Fruit fly (Drosophila melanogaster) whole organism, embryonic: ENCODE measurements around the gene scyl.

Experiments used
- ATbp ChIP-seq: fragments of 200-800 bp; sonication (Bioruptor generic); optimal IDR thresholded peaks from 2 replicates; lab custom pipeline; 2017; ENCODE audit warnings: missing biosample characterization, mild to moderate bottlenecking, missing genetic modification characterization, missing genetic modification reagents
- Atf6 ChIP-seq: fragments of 200-800 bp; sonication (Bioruptor generic); IDR thresholded peaks from 2 replicates; pipeline ENCODE4 v1.3.6; 2022; ENCODE audit warnings: missing biosample characterization, missing genetic modification characterization
- CG10209 ChIP-seq: fragments of 200-800 bp; sonication (Bioruptor generic); optimal IDR thresholded peaks from 3 replicates; lab custom pipeline; 2017; ENCODE audit warnings: missing biosample characterization, mild to moderate bottlenecking, missing genetic modification characterization, missing genetic modification reagents
- CG1024 ChIP-seq: fragments of 200-800 bp; sonication (Bioruptor generic); IDR thresholded peaks from 2 replicates; pipeline ENCODE4 v1.3.6; 2022; ENCODE audit warnings: missing biosample characterization, missing genetic modification characterization
- CG12104 ChIP-seq: fragments of 200-800 bp; sonication (Bioruptor generic); optimal IDR thresholded peaks from 3 replicates; lab custom pipeline; 2016; ENCODE audit warnings: missing biosample characterization, missing genetic modification characterization
- CG1233 ChIP-seq: fragments of 200-800 bp; sonication (Bioruptor generic); optimal IDR thresholded peaks from 4 replicates; lab custom pipeline; 2018; ENCODE audit warnings: missing biosample characterization, mild to moderate bottlenecking, missing genetic modification characterization
- CG12391 ChIP-seq: fragments of 200-800 bp; sonication (Bioruptor generic); optimal IDR thresholded peaks from 3 replicates; lab custom pipeline; 2018; ENCODE audit warnings: missing biosample characterization, mild to moderate bottlenecking, missing genetic modification characterization, moderate library complexity
- CG13624 ChIP-seq: fragments of 200-800 bp; sonication (Bioruptor generic); optimal IDR thresholded peaks from 2 replicates; lab custom pipeline; 2016; ENCODE audit warnings: missing biosample characterization, missing genetic modification characterization
- CG13775 ChIP-seq: fragments of 200-800 bp; sonication (Bioruptor generic); optimal IDR thresholded peaks from 3 replicates; lab custom pipeline; 2017; ENCODE audit warnings: missing biosample characterization, mild to moderate bottlenecking, missing genetic modification characterization
- CG14441 ChIP-seq: fragments of 200-800 bp; sonication (Bioruptor generic); IDR thresholded peaks from 2 replicates; pipeline ENCODE4 v1.3.6; 2022; ENCODE audit warnings: missing biosample characterization, missing genetic modification characterization
- CG15011 ChIP-seq: fragments of 200-800 bp; sonication (Bioruptor generic); optimal IDR thresholded peaks from 3 replicates; lab custom pipeline; 2018; ENCODE audit warnings: missing biosample characterization, mild to moderate bottlenecking, missing genetic modification characterization
- CG15269 ChIP-seq: fragments of 200-800 bp; sonication (Bioruptor generic); optimal IDR thresholded peaks from 2 replicates; lab custom pipeline; 2018; ENCODE audit warnings: missing biosample characterization, mild to moderate bottlenecking, missing genetic modification characterization, moderate library complexity
- CG18599 ChIP-seq: fragments of 200-800 bp; sonication (Bioruptor generic); optimal IDR thresholded peaks from 3 replicates; lab custom pipeline; 2017; ENCODE audit warnings: missing biosample characterization, missing genetic modification characterization, mild to moderate bottlenecking, moderate library complexity, missing genetic modification reagents
- CG30020 ChIP-seq: fragments of 200-800 bp; optimal IDR thresholded peaks from 2 replicates; lab custom pipeline; 2019; ENCODE audit warnings: missing biosample characterization, mild to moderate bottlenecking, missing genetic modification characterization, moderate library complexity
- CG3065 ChIP-seq: fragments of 200-800 bp; sonication (Bioruptor generic); optimal IDR thresholded peaks from 2 replicates; lab custom pipeline; 2016; ENCODE audit warnings: missing biosample characterization, missing genetic modification characterization
- CG33213 ChIP-seq: fragments of 200-800 bp; sonication (Bioruptor generic); optimal IDR thresholded peaks from 3 replicates; lab custom pipeline; 2016; ENCODE audit warnings: missing biosample characterization, missing genetic modification characterization
- CG4707 ChIP-seq: fragments of 200-800 bp; sonication (Bioruptor generic); optimal IDR thresholded peaks from 2 replicates; lab custom pipeline; 2018; ENCODE audit warnings: missing biosample characterization, mild to moderate bottlenecking, missing genetic modification characterization, moderate library complexity
- CG6175 ChIP-seq: fragments of 200-800 bp; sonication (Bioruptor generic); IDR thresholded peaks from 3 replicates; pipeline ENCODE4 v1.3.6; 2022; ENCODE audit warnings: missing biosample characterization, missing genetic modification characterization
- CG6683 ChIP-seq: fragments of 200-800 bp; sonication (Bioruptor generic); optimal IDR thresholded peaks from 2 replicates; lab custom pipeline; 2017; ENCODE audit warnings: missing biosample characterization, mild to moderate bottlenecking, missing genetic modification characterization, missing genetic modification reagents
- CG7372 ChIP-seq: fragments of 200-800 bp; sonication (Bioruptor generic); IDR thresholded peaks from 2 replicates; pipeline ENCODE4 v1.3.6; 2022; ENCODE audit warnings: missing biosample characterization, missing genetic modification characterization
- CG7745 ChIP-seq: fragments of 200-800 bp; sonication (Bioruptor generic); optimal IDR thresholded peaks from 2 replicates; lab custom pipeline; 2018; ENCODE audit warnings: missing biosample characterization, mild to moderate bottlenecking, missing genetic modification characterization, moderate library complexity
- CG9817 ChIP-seq: fragments of 200-800 bp; sonication (Bioruptor generic); optimal IDR thresholded peaks from 2 replicates; lab custom pipeline; 2018; ENCODE audit warnings: missing biosample characterization, mild to moderate bottlenecking, missing genetic modification characterization, moderate library complexity
- D ChIP-seq, 2 experiments: fragments of 200-800 bp in 1 of 2; fragments of >200 bp in 1 of 2; sonication (Bioruptor generic) in 1 of 2; optimal IDR thresholded peaks; 2 replicates in 1 of 2; 3 replicates in 1 of 2; lab custom pipeline; 2017; ENCODE audit warnings: mild to moderate bottlenecking in 1 of 2, missing biosample characterization in 1 of 2, missing genetic modification characterization in 1 of 2, missing genetic modification reagents in 1 of 2
- Dip2 ChIP-seq: fragments of 200-800 bp; sonication (Bioruptor generic); IDR thresholded peaks from 2 replicates; pipeline ENCODE4 v1.3.6; 2022; ENCODE audit warnings: missing biosample characterization, missing genetic modification characterization
- Dll ChIP-seq: fragments of 200-800 bp; sonication (Bioruptor generic); IDR thresholded peaks from 4 replicates; pipeline ENCODE4 v1.3.6; 2022; ENCODE audit warnings: missing biosample characterization, missing genetic modification characterization; ENCODE audit not compliant: partially characterized antibody
- E2f1 ChIP-seq: fragments of 200-800 bp; sonication (Bioruptor generic); IDR thresholded peaks from 2 replicates; pipeline ENCODE4 v1.3.6; 2022; ENCODE audit warnings: missing biosample characterization, missing genetic modification characterization
- Ets97D ChIP-seq: fragments of 200-800 bp; sonication (Bioruptor generic); optimal IDR thresholded peaks from 3 replicates; lab custom pipeline; 2016; ENCODE audit warnings: missing biosample characterization, missing genetic modification characterization
- Hsf ChIP-seq: fragments of 200-800 bp; sonication (Bioruptor generic); optimal IDR thresholded peaks from 3 replicates; lab custom pipeline; 2016; ENCODE audit warnings: missing biosample characterization, missing genetic modification characterization
- MTF-1 ChIP-seq: fragments of 200-800 bp; sonication (Bioruptor generic); optimal IDR thresholded peaks from 2 replicates; lab custom pipeline; 2018; ENCODE audit warnings: missing biosample characterization, mild to moderate bottlenecking, missing genetic modification characterization, borderline replicate concordance
- NC2β ChIP-seq: fragments of 200-800 bp; sonication (Bioruptor generic); optimal IDR thresholded peaks from 2 replicates; lab custom pipeline; 2016; ENCODE audit warnings: missing biosample characterization, missing genetic modification characterization
- Rfx ChIP-seq: fragments of 200-800 bp; sonication (Bioruptor generic); IDR thresholded peaks from 2 replicates; pipeline ENCODE4 v1.3.6; 2022; ENCODE audit warnings: missing biosample characterization, missing genetic modification characterization
- Six4 ChIP-seq: fragments of 200-800 bp; sonication (Bioruptor generic); optimal IDR thresholded peaks from 2 replicates; lab custom pipeline; 2016; ENCODE audit warnings: missing biosample characterization, missing genetic modification characterization
- Sox102F ChIP-seq: fragments of 200-800 bp; sonication (Bioruptor generic); optimal IDR thresholded peaks from 2 replicates; lab custom pipeline; 2018; ENCODE audit warnings: missing biosample characterization, mild to moderate bottlenecking, missing genetic modification characterization, moderate library complexity
- Usf ChIP-seq: fragments of 200-800 bp; sonication (Bioruptor generic); optimal IDR thresholded peaks from 2 replicates; lab custom pipeline; 2017; ENCODE audit warnings: missing genotype, missing biosample characterization, missing genetic modification characterization
- Xrp1 ChIP-seq: fragments of 200-800 bp; sonication (Bioruptor generic); IDR thresholded peaks from 2 replicates; pipeline ENCODE4 v1.3.6; 2022; ENCODE audit warnings: missing biosample characterization, missing genetic modification characterization
- al ChIP-seq: fragments of 200-800 bp; sonication (Bioruptor generic); IDR thresholded peaks from 2 replicates; pipeline ENCODE4 v1.3.6; 2022; ENCODE audit warnings: missing biosample characterization, missing genetic modification characterization
- cg ChIP-seq: fragments of 200-800 bp; sonication (Bioruptor generic); optimal IDR thresholded peaks from 3 replicates; lab custom pipeline; 2019; ENCODE audit warnings: missing biosample characterization, mild to moderate bottlenecking, missing genetic modification characterization, moderate library complexity
- ci ChIP-seq: fragments of 200-800 bp; sonication (Bioruptor generic); IDR thresholded peaks from 3 replicates; pipeline ENCODE4 v1.3.6; 2022; ENCODE audit warnings: missing biosample characterization, missing genetic modification characterization
- inv ChIP-seq: fragments of 200-800 bp; sonication (Bioruptor generic); IDR thresholded peaks from 2 replicates; pipeline ENCODE4 v1.3.6; 2022; ENCODE audit warnings: missing biosample characterization, missing genetic modification characterization; ENCODE audit not compliant: partially characterized antibody
- kah ChIP-seq: fragments of 200-800 bp; sonication (Bioruptor generic); optimal IDR thresholded peaks from 2 replicates; lab custom pipeline; 2018; ENCODE audit warnings: missing biosample characterization, mild to moderate bottlenecking, missing genetic modification characterization
- lab ChIP-seq: fragments of 200-800 bp; sonication (Bioruptor generic); optimal IDR thresholded peaks from 3 replicates; lab custom pipeline; 2017; ENCODE audit warnings: missing biosample characterization, missing genetic modification characterization, mild to moderate bottlenecking, moderate library complexity, missing genetic modification reagents
- luna ChIP-seq: fragments of 200-800 bp; sonication (Bioruptor generic); optimal IDR thresholded peaks from 2 replicates; lab custom pipeline; 2016; ENCODE audit warnings: missing biosample characterization, missing genetic modification characterization
- mirr ChIP-seq: fragments of 200-800 bp; sonication (Bioruptor generic); optimal IDR thresholded peaks from 3 replicates; lab custom pipeline; 2018; ENCODE audit warnings: missing biosample characterization, mild to moderate bottlenecking, missing genetic modification characterization
- row ChIP-seq: fragments of 200-800 bp; sonication (Bioruptor generic); IDR thresholded peaks from 3 replicates; pipeline ENCODE4 v1.3.6; 2022; ENCODE audit warnings: missing biosample characterization, missing genetic modification characterization
- run ChIP-seq: fragments of 200-800 bp; sonication (Bioruptor generic); optimal IDR thresholded peaks from 3 replicates; lab custom pipeline; 2018; ENCODE audit warnings: missing biosample characterization, mild to moderate bottlenecking, missing genetic modification characterization
- sens ChIP-seq: fragments of 200-800 bp; sonication (Bioruptor generic); peaks from one replicate; lab custom pipeline; 2016; ENCODE audit warnings: missing biosample characterization, missing genetic modification characterization
- shn ChIP-seq: fragments of 200-800 bp; sonication (Bioruptor generic); optimal IDR thresholded peaks from 3 replicates; lab custom pipeline; 2016; ENCODE audit warnings: missing biosample characterization, missing genetic modification characterization
- sr ChIP-seq: fragments of 200-800 bp; sonication (Bioruptor generic); IDR thresholded peaks from 3 replicates; pipeline ENCODE4 v1.3.6; 2022; ENCODE audit warnings: missing biosample characterization, missing genetic modification characterization

scyl gene

dm6 chr3L:11256147-11256971, 4.3 kb downstream of the scyl start (continued):
- TF ChIP-seq E2f1 (GFP tag; lab: Robert Waterston, UW) (peak; percentile 62), CG15011 (GFP tag; lab: Kevin White, UChicago) (peak; percentile 69), CG1024 (GFP tag; lab: Robert Waterston, UW) (peak; percentile 47), CG18599 (GFP tag; lab: Kevin White, UChicago) (peak; percentile 78), al (GFP tag; lab: Robert Waterston, UW) (peak; percentile 27; the same call in 1 of the 2 replicates), sr (GFP tag; lab: Robert Waterston, UW) (peak; percentile 67; the same call in 1 of the 3 replicates), CG33213 (GFP tag; lab: Kevin White, UChicago) (no peak), D (optimal IDR thresholded peaks at IDR 0.05; lab: Kevin White, UChicago) (no peak), D (GFP tag; optimal IDR thresholded peaks at IDR 0.05; lab: Kevin White, UChicago) (peak; percentile 90), CG13624 (GFP tag; lab: Kevin White, UChicago) (no peak), mirr (GFP tag; lab: Kevin White, UChicago) (no peak), CG7372 (peak; percentile 74), Dll (no peak), CG30020 (tag; lab: Kevin White, UChicago) (peak; percentile 64), luna (GFP tag; lab: Kevin White, UChicago) (no peak), CG10209 (GFP tag; lab: Kevin White, UChicago) (peak; percentile 81), ci (GFP tag; lab: Robert Waterston, UW) (peak; percentile 89), CG12391 (peak; percentile 88), Atf6 (GFP tag; lab: Robert Waterston, UW) (peak; percentile 85), CG6683 (GFP tag; lab: Kevin White, UChicago) (peak; percentile 60), CG15269 (peak; percentile 79), CG13775 (GFP tag; lab: Kevin White, UChicago) (peak; percentile 81), CG14441 (GFP tag; lab: Robert Waterston, UW) (peak; percentile 74), Ets97D (no peak), CG4707 (peak; percentile 20), CG7745 (no peak), Rfx (peak; percentile 73), inv (GFP tag; lab: Robert Waterston, UW) (peak; percentile 49; the same call in 1 of the 2 replicates), CG3065 (GFP tag; lab: Kevin White, UChicago) (peak; percentile 16), CG1233 (GFP tag; lab: Kevin White, UChicago) (peak; percentile 77), Xrp1 (GFP tag; lab: Robert Waterston, UW) (peak; percentile 77), NC2β (no peak), ATbp (GFP tag; lab: Kevin White, UChicago) (peak; percentile 64), MTF-1 (GFP tag; lab: Kevin White, UChicago) (peak; percentile 30), CG12104 (GFP tag; lab: Kevin White, UChicago) (peak; percentile 72), Dip2 (GFP tag; lab: Robert Waterston, UW) (no peak), Hsf (peak; percentile 60), CG9817 (tag; lab: Kevin White, UChicago) (peak; percentile 30), cg (GFP tag; lab: Kevin White, UChicago) (no peak), Sox102F (GFP tag; lab: Kevin White, UChicago) (peak; percentile 79), kah (GFP tag; lab: Kevin White, UChicago) (peak; percentile 55), CG6175 (GFP tag; lab: Robert Waterston, UW) (peak; percentile 99), Usf (GFP tag; lab: Kevin White, UChicago) (peak; percentile 50), row (GFP tag; lab: Robert Waterston, UW) (peak; percentile 79), Six4 (GFP tag; lab: Kevin White, UChicago) (peak; percentile 67), sens (GFP tag; lab: Kevin White, UChicago) (peak; percentile 92), run (tag; lab: Kevin White, UChicago) (peak; percentile 52), shn (GFP tag; lab: Kevin White, UChicago) (no peak), lab (GFP tag; lab: Kevin White, UChicago) (peak; percentile 78)
